Fruit fly (Drosophila melanogaster) whole organism, adult: Measurements from ENCODE around the gene mad2.

ENCODE experiments used
- CG11617 ChIP-seq: fragments of 200-800 bp; sonication (Bioruptor generic); optimal IDR thresholded peaks from 2 replicates; lab custom pipeline; 2017; ENCODE audit warnings: mild to moderate bottlenecking, missing biosample characterization, missing genetic modification reagents, missing genetic modification characterization
- CG12768 ChIP-seq: fragments of 200-800 bp; sonication (Bioruptor generic); optimal IDR thresholded peaks from 2 replicates; lab custom pipeline; 2017; ENCODE audit warnings: missing biosample characterization, missing genetic modification characterization, mild to moderate bottlenecking, moderate library complexity, missing genetic modification reagents
- CG14711 ChIP-seq: fragments of 200-800 bp; sonication (Bioruptor generic); optimal IDR thresholded peaks from 2 replicates; lab custom pipeline; 2018; ENCODE audit warnings: missing biosample characterization, mild to moderate bottlenecking, missing genetic modification characterization, moderate library complexity
- CG1620 ChIP-seq: fragments of 200-800 bp; sonication (Bioruptor generic); optimal IDR thresholded peaks from 2 replicates; lab custom pipeline; 2016; ENCODE audit warnings: missing biosample characterization, missing genetic modification characterization
- CG33017 ChIP-seq: fragments of 200-800 bp; sonication (Bioruptor generic); optimal IDR thresholded peaks from 2 replicates; lab custom pipeline; 2018; ENCODE audit warnings: missing biosample characterization, mild to moderate bottlenecking, missing genetic modification characterization, moderate library complexity
- CG5204 ChIP-seq: fragments of 200-800 bp; sonication (Bioruptor generic); optimal IDR thresholded peaks from 2 replicates; lab custom pipeline; 2016; ENCODE audit warnings: missing biosample characterization, missing genetic modification characterization
- CG7045 ChIP-seq: fragments of 200-800 bp; sonication (Bioruptor generic); optimal IDR thresholded peaks from 2 replicates; lab custom pipeline; 2017; ENCODE audit warnings: missing biosample characterization, mild to moderate bottlenecking, missing genetic modification characterization
- CG7101 ChIP-seq: fragments of 200-800 bp; sonication (Bioruptor generic); optimal IDR thresholded peaks from 2 replicates; lab custom pipeline; 2018; ENCODE audit warnings: missing biosample characterization, mild to moderate bottlenecking, missing genetic modification characterization, moderate library complexity
- Clk ChIP-seq: fragments of 200-800 bp; sonication (Bioruptor generic); optimal IDR thresholded peaks from 2 replicates; lab custom pipeline; 2017; ENCODE audit warnings: missing biosample characterization, missing genetic modification characterization
- Crg-1 ChIP-seq: fragments of 200-800 bp; sonication (Bioruptor generic); optimal IDR thresholded peaks from 2 replicates; lab custom pipeline; 2016; ENCODE audit warnings: missing biosample characterization, missing genetic modification characterization
- Hr96 ChIP-seq: fragments of 200-800 bp; sonication (Bioruptor generic); optimal IDR thresholded peaks from 2 replicates; lab custom pipeline; 2016; ENCODE audit warnings: missing biosample characterization, missing genetic modification characterization
- Mnt ChIP-seq: fragments of 200-800 bp; sonication (Bioruptor generic); optimal IDR thresholded peaks from 2 replicates; lab custom pipeline; 2016; ENCODE audit warnings: missing biosample characterization, mild to moderate bottlenecking, missing genetic modification characterization
- bab1 ChIP-seq: fragments of 200-800 bp; sonication (Bioruptor generic); optimal IDR thresholded peaks from 3 replicates; lab custom pipeline; 2019; ENCODE audit warnings: missing biosample characterization, mild to moderate bottlenecking, missing genetic modification characterization, moderate library complexity
- cic ChIP-seq: fragments of 200-800 bp; sonication (Bioruptor generic); optimal IDR thresholded peaks from 2 replicates; lab custom pipeline; 2017; ENCODE audit warnings: missing biosample characterization, mild to moderate bottlenecking, missing genetic modification characterization, moderate library complexity
- cnc ChIP-seq, 2 experiments: fragments of >200 bp; optimal IDR thresholded peaks; 2 replicates each; lab custom pipeline; 2017
- kay ChIP-seq: fragments of 200-800 bp; sonication (Bioruptor generic); peaks from one replicate; lab custom pipeline; 2016; ENCODE audit warnings: missing biosample characterization, missing genetic modification characterization, borderline replicate concordance
- ovo ChIP-seq: fragments of 200-800 bp; sonication (Bioruptor generic); optimal IDR thresholded peaks from 2 replicates; lab custom pipeline; 2016; ENCODE audit warnings: missing biosample characterization, missing genetic modification characterization
- pad ChIP-seq: fragments of 200-800 bp; sonication (Bioruptor generic); optimal IDR thresholded peaks from 3 replicates; lab custom pipeline; 2017; ENCODE audit warnings: missing biosample characterization, missing genetic modification characterization, mild to moderate bottlenecking, moderate library complexity, missing genetic modification reagents
- tj ChIP-seq: fragments of 200-800 bp; sonication (Bioruptor generic); optimal IDR thresholded peaks from 3 replicates; lab custom pipeline; 2017; ENCODE audit warnings: missing biosample characterization, mild to moderate bottlenecking, missing genetic modification characterization, moderate library complexity
- toe ChIP-seq: fragments of 200-800 bp; sonication (Bioruptor generic); optimal IDR thresholded peaks from 2 replicates; lab custom pipeline; 2016; ENCODE audit warnings: missing biosample characterization, missing genetic modification characterization

Gene mad2

DNA sequence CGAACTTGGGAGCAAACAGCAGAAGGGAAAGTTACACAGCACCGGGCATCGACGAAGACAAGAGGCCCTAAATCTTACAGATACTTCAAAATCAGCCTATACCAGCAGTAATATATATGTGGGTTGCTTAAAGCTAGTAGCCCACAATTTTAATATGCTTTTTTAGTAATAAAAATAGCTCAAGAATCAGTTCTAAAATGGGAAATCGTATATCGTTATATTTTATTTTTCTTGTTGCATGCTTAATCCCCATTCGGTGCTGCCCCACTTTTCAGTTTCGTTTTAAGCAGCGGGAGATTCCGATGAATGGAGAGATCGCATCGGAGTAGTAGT is 4.8 kb downstream of the mad2 start:
- no peak for TF ChIP-seq CG7045 (GFP tag; lab: Kevin White, UChicago)

DNA sequence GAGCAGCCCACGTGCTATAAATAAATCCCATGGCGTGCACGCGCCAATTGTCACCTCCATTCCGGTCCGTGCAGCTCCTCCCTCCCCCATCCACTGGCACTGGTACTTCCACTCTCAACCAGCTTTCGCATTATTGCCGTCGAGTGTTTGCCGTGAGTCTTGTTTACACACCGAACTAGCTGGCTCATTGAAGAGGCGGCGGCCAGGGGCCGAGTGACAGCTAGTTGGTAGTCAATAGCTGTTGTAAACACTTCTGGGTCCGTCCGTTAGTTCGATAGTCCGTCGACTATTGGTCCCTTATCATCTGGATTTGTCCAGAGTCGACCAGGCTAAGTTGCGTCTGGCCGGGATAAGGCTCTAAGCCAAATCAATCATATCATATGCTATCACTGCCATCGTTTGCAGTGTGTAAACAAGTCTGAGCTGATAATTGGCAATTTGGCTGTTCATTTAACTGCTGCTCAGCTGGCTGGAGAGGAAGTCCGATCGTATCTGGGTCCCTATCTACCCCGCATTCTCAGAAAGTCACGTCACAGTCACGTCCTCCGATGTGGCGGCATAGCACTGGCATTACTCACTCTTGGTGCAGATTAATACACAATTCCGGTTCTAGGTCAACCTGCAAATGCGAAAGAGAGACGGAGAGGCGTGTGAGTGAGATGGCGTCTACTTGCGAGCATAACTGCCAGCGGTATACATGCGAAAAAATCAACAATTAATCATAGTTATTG is 5.4 kb downstream of the mad2 start:
- TF ChIP-seq kay (GFP tag; lab: Kevin White, UChicago) (no peak), CG14711 (peak; percentile 24), CG7045 (GFP tag; lab: Kevin White, UChicago) (peak; percentile 70), Mnt (peak; percentile 93), CG7101 (tag; lab: Kevin White, UChicago) (peak; percentile 64), CG1620 (peak; percentile 67), CG33017 (tag; lab: Kevin White, UChicago) (peak; percentile 14), Hr96 (no peak), tj (GFP tag; lab: Kevin White, UChicago) (no peak), CG5204 (GFP tag; lab: Kevin White, UChicago) (no peak), toe (peak; percentile 31), CG12768 (GFP tag; lab: Kevin White, UChicago) (peak; percentile 88), cnc (optimal IDR thresholded peaks at IDR 0.05; lab: Kevin White, UChicago) (no peak), Crg-1 (GFP tag; lab: Kevin White, UChicago) (peak; percentile 64), pad (GFP tag; lab: Kevin White, UChicago) (peak; percentile 57), Clk (GFP tag; lab: Kevin White, UChicago) (peak; percentile 69), CG11617 (GFP tag; lab: Kevin White, UChicago) (peak; percentile 53), bab1 (no peak), ovo (GFP tag; lab: Kevin White, UChicago) (peak; percentile 75), cic (peak; percentile 98)

DNA sequence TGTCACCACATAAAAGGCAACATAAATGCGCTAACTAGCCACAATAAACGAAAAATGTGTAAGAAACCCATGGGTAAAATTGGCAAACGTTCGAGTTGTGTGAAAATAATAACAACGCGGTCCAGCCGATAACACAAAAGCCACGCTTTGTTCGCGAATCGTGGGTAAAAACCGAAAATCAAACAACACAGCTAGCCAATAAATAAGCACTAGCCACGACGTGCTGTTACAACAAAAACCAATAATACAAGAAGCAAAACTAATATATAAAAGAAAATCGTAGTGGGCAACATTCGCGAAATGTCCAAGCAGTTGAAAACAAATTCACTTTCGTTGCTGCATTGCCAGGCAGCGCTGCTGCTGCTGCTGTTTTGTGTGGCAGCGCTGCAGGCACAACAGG is 10.2 kb downstream of the mad2 start, which contains the start of gene CG42272:
CG42272 (plus strand) TSS at position 301 of the 400 bp plus-strand sequence.
- no peak for TF ChIP-seq CG33017 (tag; lab: Kevin White, UChicago)
- no peak for TF ChIP-seq Mnt
- TF ChIP-seq CG14711, result no peak
- TF ChIP-seq CG5204 (GFP tag; lab: Kevin White, UChicago), result no peak
- TF ChIP-seq ovo (GFP tag; lab: Kevin White, UChicago), result no peak
- TF ChIP-seq tj (GFP tag; lab: Kevin White, UChicago), result no peak
- no peak for TF ChIP-seq Crg-1 (GFP tag; lab: Kevin White, UChicago)
- TF ChIP-seq CG1620, result no peak
- no peak for TF ChIP-seq Hr96
- TF ChIP-seq kay (GFP tag; lab: Kevin White, UChicago), result no peak
- no peak for TF ChIP-seq cnc (optimal IDR thresholded peaks at IDR 0.05; lab: Kevin White, UChicago)
- TF ChIP-seq Clk (GFP tag; lab: Kevin White, UChicago), result no peak
- no peak for TF ChIP-seq pad (GFP tag; lab: Kevin White, UChicago)
- TF ChIP-seq CG12768 (GFP tag; lab: Kevin White, UChicago), result no peak
- TF ChIP-seq bab1, result no peak
- no peak for TF ChIP-seq CG7045 (GFP tag; lab: Kevin White, UChicago)
- TF ChIP-seq cic, result no peak

dm6 chr3L:5802063-5802531 is 10.8 kb downstream of the mad2 start:
- TF ChIP-seq tj (GFP tag; lab: Kevin White, UChicago) (no peak), bab1 (no peak), CG5204 (GFP tag; lab: Kevin White, UChicago) (no peak), Clk (GFP tag; lab: Kevin White, UChicago) (no peak), pad (GFP tag; lab: Kevin White, UChicago) (no peak), CG7045 (GFP tag; lab: Kevin White, UChicago) (no peak), kay (GFP tag; lab: Kevin White, UChicago) (no peak), toe (no peak), CG7101 (tag; lab: Kevin White, UChicago) (no peak), Crg-1 (GFP tag; lab: Kevin White, UChicago) (no peak), Mnt (no peak), Hr96 (no peak), cic (no peak), CG1620 (no peak), ovo (GFP tag; lab: Kevin White, UChicago) (no peak), CG12768 (GFP tag; lab: Kevin White, UChicago) (no peak), CG33017 (tag; lab: Kevin White, UChicago) (no peak), cnc (optimal IDR thresholded peaks at IDR 0.05; lab: Kevin White, UChicago) (no peak), CG14711 (no peak), CG11617 (GFP tag; lab: Kevin White, UChicago) (no peak)

DNA sequence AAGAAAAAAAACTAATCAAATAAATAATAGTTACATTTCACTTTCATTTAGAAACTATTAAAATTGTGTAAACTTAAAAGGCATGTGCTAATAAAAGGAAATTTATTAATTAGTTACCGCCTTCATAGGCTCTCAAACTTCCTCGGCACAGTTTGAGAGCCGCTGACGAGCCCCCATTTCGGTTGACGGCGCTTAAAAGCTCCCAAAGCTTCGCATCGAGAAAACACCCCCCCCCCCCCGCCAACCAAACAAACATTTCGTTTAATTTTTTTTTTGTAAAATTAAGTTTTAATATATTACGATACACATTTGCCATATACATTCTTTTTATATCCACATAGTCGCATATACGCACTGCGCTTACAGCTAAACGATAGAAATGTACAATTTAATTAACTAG is 15.6 kb downstream of the mad2 start:
- TF ChIP-seq CG7045 (GFP tag; lab: Kevin White, UChicago) (no peak), Crg-1 (GFP tag; lab: Kevin White, UChicago) (no peak), CG11617 (GFP tag; lab: Kevin White, UChicago) (no peak), CG33017 (tag; lab: Kevin White, UChicago) (no peak), CG5204 (GFP tag; lab: Kevin White, UChicago) (no peak), Mnt (no peak), ovo (GFP tag; lab: Kevin White, UChicago) (no peak), CG14711 (no peak), tj (GFP tag; lab: Kevin White, UChicago) (no peak), Hr96 (no peak), pad (GFP tag; lab: Kevin White, UChicago) (no peak), CG1620 (no peak), bab1 (no peak), cic (no peak), Clk (GFP tag; lab: Kevin White, UChicago) (no peak), cnc (optimal IDR thresholded peaks at IDR 0.05; lab: Kevin White, UChicago) (no peak), CG7101 (tag; lab: Kevin White, UChicago) (no peak), kay (GFP tag; lab: Kevin White, UChicago) (no peak), CG12768 (GFP tag; lab: Kevin White, UChicago) (no peak)
